Fruit fly (Drosophila melanogaster): Measurements from ENCODE around the gene CG33116.

CG33116 gene

dm6 chr2L:19583926-19584392 is 50.7 kb downstream of the CG33116 start, which contains the start of the genes PCNA2 and CG10366:
Gene PCNA2 (minus strand): TSS chr2L:19583990.
Gene CG10366 (plus strand): TSS chr2L:19584235.
- no peak for TF ChIP-seq Ets98B (GFP tag; IDR thresholded peaks at IDR 0.05)
- TF ChIP-seq CG34367 (tag; optimal IDR thresholded peaks at IDR 0.05), result peak; percentile 10
- no peak for TF ChIP-seq CG4496 (GFP tag; IDR thresholded peaks at IDR 0.05)
- TF ChIP-seq EcR (GFP tag; optimal IDR thresholded peaks at IDR 0.05), result peak; percentile 33
- peak; percentile 26; the same call in 1 of the 3 replicates for TF ChIP-seq fd96Ca (GFP tag; IDR thresholded peaks at IDR 0.05)
- TF ChIP-seq gl (tag; optimal IDR thresholded peaks at IDR 0.05), result peak; percentile 29
- TF ChIP-seq CG17806 (tag; optimal IDR thresholded peaks at IDR 0.05), result peak; percentile 55
- TF ChIP-seq CG8301 (tag; optimal IDR thresholded peaks at IDR 0.05), result peak; percentile 7
- TF ChIP-seq Snoo (tag; optimal IDR thresholded peaks at IDR 0.05), result peak; percentile 40
- no peak for TF ChIP-seq CG12605 (GFP tag; IDR thresholded peaks at IDR 0.05)
- TF ChIP-seq CG32121 (GFP tag; IDR thresholded peaks at IDR 0.05), result no peak
- TF ChIP-seq CG9948 (tag; optimal IDR thresholded peaks at IDR 0.05), result peak; percentile 31
- TF ChIP-seq CG14655 (GFP tag; optimal IDR thresholded peaks at IDR 0.05), result no peak
- no peak for TF ChIP-seq D1 (tag; optimal IDR thresholded peaks at IDR 0.05)
- TF ChIP-seq CG8159 (tag; optimal IDR thresholded peaks at IDR 0.05), result peak; percentile 54
- TF ChIP-seq rn (GFP tag; IDR thresholded peaks at IDR 0.05), result no peak
- TF ChIP-seq Pif1B (GFP tag; optimal IDR thresholded peaks at IDR 0.05), result no peak
- TF ChIP-seq CG10348 (GFP tag; IDR thresholded peaks at IDR 0.05), result no peak
- TF ChIP-seq Pif1A (GFP tag; optimal IDR thresholded peaks at IDR 0.05), result no peak
- no peak for TF ChIP-seq CG13204 (GFP tag; optimal IDR thresholded peaks at IDR 0.05)
- peak; percentile 61 for TF ChIP-seq CG15710 (tag; optimal IDR thresholded peaks at IDR 0.05)

- TF ChIP-seq Snoo (tag; optimal IDR thresholded peaks at IDR 0.05), result peak; percentile 23
- TF ChIP-seq rn (GFP tag; IDR thresholded peaks at IDR 0.05), result no peak
- TF ChIP-seq fd96Ca (GFP tag; IDR thresholded peaks at IDR 0.05), result peak; percentile 66; the same call in 2 of the 3 replicates
- peak; percentile 43 for TF ChIP-seq CG8159 (tag; optimal IDR thresholded peaks at IDR 0.05)
- 0 out of 2 replicates have a peak, but pooled peaks have one; percentile 43 for TF ChIP-seq CG12605 (GFP tag; IDR thresholded peaks at IDR 0.05)
- TF ChIP-seq CG15710 (tag; optimal IDR thresholded peaks at IDR 0.05), result peak; percentile 23
- TF ChIP-seq CG34367 (tag; optimal IDR thresholded peaks at IDR 0.05), result no peak
- peak; percentile 77; the same call in 1 of the 2 replicates for TF ChIP-seq Ets98B (GFP tag; IDR thresholded peaks at IDR 0.05)
- peak; percentile 65 for TF ChIP-seq CG4496 (GFP tag; IDR thresholded peaks at IDR 0.05)
- TF ChIP-seq CG9948 (tag; optimal IDR thresholded peaks at IDR 0.05), result peak; percentile 32
- no peak for TF ChIP-seq CG17806 (tag; optimal IDR thresholded peaks at IDR 0.05)
- no peak for TF ChIP-seq D1 (tag; optimal IDR thresholded peaks at IDR 0.05)
- TF ChIP-seq CG10348 (GFP tag; IDR thresholded peaks at IDR 0.05), result no peak
- TF ChIP-seq CG32121 (GFP tag; IDR thresholded peaks at IDR 0.05), result peak; percentile 63
- TF ChIP-seq Pif1B (GFP tag; optimal IDR thresholded peaks at IDR 0.05), result peak; percentile 28
- TF ChIP-seq EcR (GFP tag; optimal IDR thresholded peaks at IDR 0.05), result no peak
- TF ChIP-seq CG13204 (GFP tag; optimal IDR thresholded peaks at IDR 0.05), result no peak
- TF ChIP-seq Pif1A (GFP tag; optimal IDR thresholded peaks at IDR 0.05), result no peak
- no peak for TF ChIP-seq CG14655 (GFP tag; optimal IDR thresholded peaks at IDR 0.05)
- TF ChIP-seq gl (tag; optimal IDR thresholded peaks at IDR 0.05), result no peak
- TF ChIP-seq CG8301 (tag; optimal IDR thresholded peaks at IDR 0.05), result peak; percentile 26
Measured at dm6 chr2L:19586436-19587333, 53.4 kb downstream of the CG33116 start, which contains the start of gene Lar. Gene Lar (plus strand): TSS chr2L:19586623.

All from whole organism, pupa.